Worm (Caenorhabditis elegans): ENCODE measurements around the gene C17C3.11.

The C17C3.11 gene

DNA sequence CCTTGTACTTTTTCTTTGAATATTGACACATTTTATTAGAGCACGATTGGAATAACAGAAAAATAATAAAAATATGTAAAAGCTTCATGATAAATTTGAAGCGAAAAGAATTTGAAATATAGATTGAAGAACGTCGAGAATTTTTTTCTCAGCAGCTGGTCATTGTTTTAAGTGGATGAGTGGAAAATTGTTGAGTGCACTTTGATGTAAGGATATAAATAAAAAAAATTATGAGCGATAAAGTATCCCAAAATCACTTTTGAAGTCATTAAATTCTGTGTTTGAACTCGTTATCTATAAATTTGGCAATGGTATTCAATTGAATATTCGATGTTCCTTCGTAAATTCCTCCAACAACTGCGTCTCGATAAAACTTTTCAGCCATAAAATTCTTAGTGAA, 7.1 kb downstream of the C17C3.11 start, which contains the start of gene ins-13:
ins-13 (minus strand) TSS at position 101 of the 400 bp plus-strand sequence.
- TF ChIP-seq sdz-38 (tag; optimal IDR thresholded peaks at IDR 0.05) (no peak), ZK185.1 (tag; optimal IDR thresholded peaks at IDR 0.05; ENCODE audit: poor library complexity, severe bottlenecking) (peak; percentile 29), madf-10 (tag; optimal IDR thresholded peaks at IDR 0.05) (no peak), madf-6 (GFP tag; IDR thresholded peaks at IDR 0.05) (no peak), zim-3 (tag; optimal IDR thresholded peaks at IDR 0.05) (no peak), madf-8 (GFP tag; conservative IDR thresholded peaks at IDR 0.05) (no peak), ama-1 (optimal IDR thresholded peaks at IDR 0.05) (no peak), ama-1 (GFP tag; optimal IDR thresholded peaks at IDR 0.05) (no peak), D2030.7 (GFP tag; IDR thresholded peaks at IDR 0.05) (no peak)

DNA sequence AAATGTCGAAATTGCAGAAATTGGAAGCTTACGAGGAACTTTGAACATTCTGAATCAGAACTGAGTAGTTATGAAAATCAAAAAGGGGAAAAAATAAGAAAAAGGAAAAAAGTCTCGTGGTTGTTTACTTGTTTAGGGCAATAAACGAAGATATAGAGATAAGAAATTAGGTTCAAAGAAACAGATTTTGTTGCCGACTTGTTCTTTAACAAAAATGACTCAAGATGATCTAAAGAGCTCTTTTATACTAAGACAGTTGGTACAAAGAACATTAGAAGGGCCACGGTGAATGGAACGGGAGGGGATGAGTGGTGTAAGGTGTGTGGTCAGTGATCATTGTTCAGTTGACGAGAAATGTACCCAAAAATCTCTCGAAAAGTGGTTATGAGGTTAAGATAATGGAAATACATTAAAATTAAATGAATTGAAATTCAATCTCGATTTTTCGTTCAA, 9.8 kb downstream of the C17C3.11 start, which contains the start of gene acdh-2:
acdh-2 (minus strand) TSS at position 51 of the 453 bp plus-strand sequence.
- no peak for TF ChIP-seq Y56A3A.18 (GFP tag; IDR thresholded peaks at IDR 0.05)
- TF ChIP-seq sdz-38 (tag; optimal IDR thresholded peaks at IDR 0.05): no peak
- TF ChIP-seq hlh-26 (GFP tag; conservative IDR thresholded peaks at IDR 0.05): no peak
- TF ChIP-seq snpc-4 (GFP tag; optimal IDR thresholded peaks at IDR 0.05): no peak
- TF ChIP-seq snpc-4 (tag; optimal IDR thresholded peaks at IDR 0.05): peak in 2 of 4 experiments; percentile 3 to 50

DNA sequence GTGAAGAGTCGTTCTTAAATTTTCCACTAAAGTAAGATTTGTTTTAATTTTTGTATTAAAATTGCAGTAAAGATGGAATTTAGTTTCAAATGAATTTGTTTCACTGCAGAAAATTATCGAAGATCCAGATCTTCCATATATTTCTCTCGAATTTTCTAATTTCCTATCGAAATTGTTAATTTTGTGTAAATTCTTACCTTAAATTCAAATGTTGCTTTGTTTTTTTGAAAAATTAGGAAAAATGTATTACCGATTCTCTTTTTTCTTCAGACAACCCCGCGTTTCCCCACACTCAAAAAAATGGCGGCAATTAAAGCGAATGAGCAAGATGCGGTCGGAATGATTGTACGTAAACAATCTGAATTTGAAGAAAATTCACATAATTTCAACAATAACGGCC, 12.1 kb downstream of the C17C3.11 start, which contains the start of gene C17C3.6:
C17C3.6 (plus strand) TSS at position 301 of the 400 bp plus-strand sequence.
- TF ChIP-seq let-607 (tag; optimal IDR thresholded peaks at IDR 0.05) (no peak), snpc-1.1 (tag; optimal IDR thresholded peaks at IDR 0.05; ENCODE audit: insufficient read depth) (no peak), rec-8 (tag; optimal IDR thresholded peaks at IDR 0.05) (no peak), athp-1 (tag; optimal IDR thresholded peaks at IDR 0.05) (no peak), hsf-1 (GFP tag; IDR thresholded peaks at IDR 0.05) (no peak), D2030.7 (GFP tag; IDR thresholded peaks at IDR 0.05) (no peak), nhr-179 (tag; optimal IDR thresholded peaks at IDR 0.05) (no peak), F33H1.4 (GFP tag; IDR thresholded peaks at IDR 0.05) (no peak), mel-28 (tag; optimal IDR thresholded peaks at IDR 0.05; ENCODE audit: borderline replicate concordance) (no peak), F52B5.7 (tag; optimal IDR thresholded peaks at IDR 0.05) (no peak), egrh-3 (GFP tag; IDR thresholded peaks at IDR 0.05) (no peak), atf-7 (tag; optimal IDR thresholded peaks at IDR 0.05) (no peak), F23B12.7 (tag; optimal IDR thresholded peaks at IDR 0.05; ENCODE audit: insufficient read depth) (no peak)

DNA sequence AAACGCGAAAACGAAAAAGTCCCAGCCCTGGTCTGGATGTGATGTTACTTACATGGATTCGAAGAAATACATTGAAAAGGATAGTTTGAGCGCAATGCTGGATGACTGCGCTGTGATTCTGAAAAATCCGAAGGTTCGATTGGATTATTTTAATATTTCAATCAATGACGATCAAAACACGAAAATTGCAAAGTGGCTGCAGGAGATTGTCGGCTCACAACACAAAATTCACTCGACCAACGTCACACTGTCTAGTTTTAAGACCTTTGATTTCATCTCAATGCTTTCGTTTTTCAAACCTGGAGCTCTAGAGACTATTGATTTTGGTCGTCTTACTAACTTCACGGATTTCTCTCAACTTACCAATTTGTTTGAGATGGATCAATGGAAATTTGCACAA, 13.9 kb downstream of the C17C3.11 start, which contains the start of gene C17C3.5:
C17C3.5 (plus strand) TSS at position 301 of the 400 bp plus-strand sequence.
- TF ChIP-seq ama-1 (optimal IDR thresholded peaks at IDR 0.05) (no peak), ama-1 (GFP tag; optimal IDR thresholded peaks at IDR 0.05) (no peak), hsf-1 (GFP tag; IDR thresholded peaks at IDR 0.05) (no peak), tbp1 (GFP tag; optimal IDR thresholded peaks at IDR 0.05) (no peak), ccch-3 (GFP tag; optimal IDR thresholded peaks at IDR 0.05) (no peak), ztf-25 (GFP tag; IDR thresholded peaks at IDR 0.05) (no peak)

DNA sequence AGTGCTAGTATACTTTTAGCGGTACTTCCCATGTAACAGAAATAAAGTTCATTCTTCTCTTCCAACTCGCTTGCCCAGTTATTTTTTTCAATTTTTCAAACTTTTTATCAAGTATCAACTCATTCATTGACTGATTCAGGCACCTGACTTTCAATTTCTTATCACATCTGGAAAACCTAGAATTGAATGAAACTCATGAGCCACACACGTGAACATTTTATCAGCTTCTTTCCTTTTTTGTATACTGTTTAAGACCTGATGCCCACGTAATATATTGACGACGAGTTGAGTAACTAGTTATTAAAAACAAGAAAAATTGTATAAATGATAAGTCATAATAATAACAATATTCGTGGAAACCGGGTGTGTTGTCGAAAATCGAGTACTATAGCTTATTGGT, 15.9 kb downstream of the C17C3.11 start:
- TF ChIP-seq somi-1 (GFP tag; optimal IDR thresholded peaks at IDR 0.05): no peak
- TF ChIP-seq B0035.1 (tag; optimal IDR thresholded peaks at IDR 0.05): no peak
- TF ChIP-seq nhr-80 (tag; optimal IDR thresholded peaks at IDR 0.05): peak; percentile 2

All from whole organism, young adult.